Fruit fly (Drosophila melanogaster): ENCODE measurements around the gene CG42337.

Gene CG42337

DNA sequence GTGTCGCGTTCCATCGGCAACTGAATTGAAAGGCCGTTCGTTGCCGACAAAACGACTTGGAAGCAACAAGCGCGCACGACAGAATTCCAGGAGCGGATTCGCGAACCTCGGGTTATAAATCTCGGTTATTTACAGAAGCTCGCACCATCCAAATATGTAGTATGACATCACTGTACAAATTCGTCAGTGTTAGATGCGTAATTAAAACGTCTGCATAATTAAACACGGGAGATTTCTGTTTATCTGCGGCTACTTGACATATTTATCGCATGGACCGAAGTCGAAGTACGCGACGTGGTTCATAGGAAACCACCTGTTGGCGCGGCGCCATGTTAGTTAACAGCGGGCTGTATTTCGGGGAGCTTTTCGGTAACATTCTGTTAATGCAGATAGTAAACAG is 21.3 kb downstream of the CG42337 start, which contains the start of gene Ac78C (continued):
- peak; percentile 88 for TF ChIP-seq CG8944 (GFP tag; optimal IDR thresholded peaks at IDR 0.05)
- TF ChIP-seq Opbp (GFP tag; IDR thresholded peaks at IDR 0.05; ENCODE audit: partially characterized antibody) = peak; percentile 59; the same call in 2 of the 3 replicates
- TF ChIP-seq eyg (GFP tag; optimal IDR thresholded peaks at IDR 0.05) = peak; percentile 92
- TF ChIP-seq CG11695 (GFP tag; IDR thresholded peaks at IDR 0.05) = peak; percentile 78; the same call in 2 of the 3 replicates
- TF ChIP-seq CG10147 (GFP tag; optimal IDR thresholded peaks at IDR 0.05) = peak; percentile 90
- TF ChIP-seq Ets65A (GFP tag) = peak; percentile 99
- no peak for TF ChIP-seq Lpt (GFP tag; optimal IDR thresholded peaks at IDR 0.05)
- TF ChIP-seq Lim3 (GFP tag; IDR thresholded peaks at IDR 0.05) = peak; percentile 26; the same call in 1 of the 2 replicates
- TF ChIP-seq Bdp1 (GFP tag; optimal IDR thresholded peaks at IDR 0.05) = peak; percentile 76
- peak; percentile 95 for TF ChIP-seq CG2120 (GFP tag; optimal IDR thresholded peaks at IDR 0.05)
- TF ChIP-seq CG5245 (GFP tag; optimal IDR thresholded peaks at IDR 0.05) = peak; percentile 73
- TF ChIP-seq CG17802 (tag; optimal IDR thresholded peaks at IDR 0.05) = peak; percentile 48
- peak; percentile 66 for TF ChIP-seq az2 (GFP tag; optimal IDR thresholded peaks at IDR 0.05)
- TF ChIP-seq gcm2 (GFP tag; optimal IDR thresholded peaks at IDR 0.05) = peak; percentile 74
- TF ChIP-seq CG15514 (GFP tag; optimal IDR thresholded peaks at IDR 0.05) = peak; percentile 87
- peak; percentile 88 for TF ChIP-seq CG3847 (GFP tag; IDR thresholded peaks at IDR 0.05)
- TF ChIP-seq CG17829 (tag; optimal IDR thresholded peaks at IDR 0.05) = no peak
- TF ChIP-seq Dll (GFP tag; IDR thresholded peaks at IDR 0.05; ENCODE audit: partially characterized antibody) = 0 out of 4 replicates have a peak, but pooled peaks have one; percentile 15
- no peak for TF ChIP-seq nerfin-1 (tag; optimal IDR thresholded peaks at IDR 0.05)
- TF ChIP-seq ro (GFP tag; IDR thresholded peaks at IDR 0.05) = peak; percentile 43
- TF ChIP-seq Nf-YB (GFP tag; optimal IDR thresholded peaks at IDR 0.05) = no peak
- TF ChIP-seq vvl (GFP tag; IDR thresholded peaks at IDR 0.05) = peak; percentile 95
- TF ChIP-seq CG10366 (GFP tag; IDR thresholded peaks at IDR 0.05) = peak; percentile 83
- peak; percentile 67 for TF ChIP-seq CG1792 (GFP tag; optimal IDR thresholded peaks at IDR 0.05)
- peak; percentile 96 for TF ChIP-seq B-H2 (GFP tag; optimal IDR thresholded peaks at IDR 0.05)
- peak; percentile 64 for TF ChIP-seq ap (GFP tag; IDR thresholded peaks at IDR 0.05)
- peak; percentile 82 for TF ChIP-seq CG12219 (GFP tag; optimal IDR thresholded peaks at IDR 0.05)
- TF ChIP-seq Pdp1 (GFP tag; optimal IDR thresholded peaks at IDR 0.05) = peak; percentile 87
- no peak for TF ChIP-seq hth (optimal IDR thresholded peaks at IDR 0.05)
- no peak for TF ChIP-seq h (optimal IDR thresholded peaks at IDR 0.05)
- TF ChIP-seq CG7839 (tag; optimal IDR thresholded peaks at IDR 0.05) = peak; percentile 90
- peak; percentile 83 for TF ChIP-seq CG7372 (GFP tag; IDR thresholded peaks at IDR 0.05)
- peak; percentile 66 for TF ChIP-seq knrl (GFP tag; IDR thresholded peaks at IDR 0.05; ENCODE audit: partially characterized antibody)
- 0 out of 2 replicates have a peak, but pooled peaks have one; percentile 47 for TF ChIP-seq CG11696 (GFP tag; IDR thresholded peaks at IDR 0.05)
- TF ChIP-seq crp (GFP tag; optimal IDR thresholded peaks at IDR 0.05) = no peak
- TF ChIP-seq slou (GFP tag; optimal IDR thresholded peaks at IDR 0.05) = peak; percentile 48
- TF ChIP-seq nom (GFP tag; optimal IDR thresholded peaks at IDR 0.05) = no peak
- peak; percentile 87 for TF ChIP-seq ci (GFP tag; IDR thresholded peaks at IDR 0.05)
- TF ChIP-seq CG12744 (GFP tag; optimal IDR thresholded peaks at IDR 0.05) = peak; percentile 90
- peak; percentile 65 for TF ChIP-seq CG31224 (GFP tag; IDR thresholded peaks at IDR 0.05)
- peak; percentile 77 for TF ChIP-seq wek (GFP tag; optimal IDR thresholded peaks at IDR 0.05)
- TF ChIP-seq CG42726 (GFP tag; IDR thresholded peaks at IDR 0.05; ENCODE audit: partially characterized antibody) = 0 out of 2 replicates have a peak, but pooled peaks have one; percentile 29
- peak; percentile 80 for TF ChIP-seq ATbp (GFP tag; optimal IDR thresholded peaks at IDR 0.05)
- peak; percentile 64 for TF ChIP-seq CG10462 (GFP tag; optimal IDR thresholded peaks at IDR 0.05)
- TF ChIP-seq fd102C (GFP tag; optimal IDR thresholded peaks at IDR 0.05) = no peak
- TF ChIP-seq Hr3 (GFP tag; optimal IDR thresholded peaks at IDR 0.05) = peak; percentile 59
- peak; percentile 58 for TF ChIP-seq ewg (GFP tag; optimal IDR thresholded peaks at IDR 0.05)
- TF ChIP-seq CG18262 (tag; optimal IDR thresholded peaks at IDR 0.05) = no peak
- no peak for TF ChIP-seq corto (GFP tag; optimal IDR thresholded peaks at IDR 0.05)
- peak; percentile 85 for TF ChIP-seq Dek (tag; optimal IDR thresholded peaks at IDR 0.05)
- TF ChIP-seq Gug (GFP tag; IDR thresholded peaks at IDR 0.05) = peak; percentile 90

Measured in whole organism, embryonic.